Fruit fly (Drosophila melanogaster) whole organism, embryonic: ENCODE data around the gene sdt.
A peak's percentile ranks its signal among the peaks of the same experiment; 100 is the strongest.

Experiments
- Abd-B ChIP-seq: fragments of 200-800 bp; sonication (Bioruptor generic); optimal IDR thresholded peaks from 2 replicates; lab custom pipeline; 2018; ENCODE audit warnings: missing biosample characterization, mild to moderate bottlenecking, missing genetic modification characterization, moderate library complexity
- Aef1 ChIP-seq: fragments of 200-800 bp; sonication (Bioruptor generic); IDR thresholded peaks from 3 replicates; pipeline ENCODE4 v1.3.6; 2022; ENCODE audit warnings: missing biosample characterization, missing genetic modification characterization
- BEAF-32 ChIP-seq: fragments of 200-800 bp; sonication (Bioruptor generic); optimal IDR thresholded peaks from 3 replicates; lab custom pipeline; 2017; ENCODE audit warnings: missing biosample characterization, missing genetic modification characterization, mild to moderate bottlenecking, moderate library complexity, missing genetic modification reagents
- CG12071 ChIP-seq: fragments of 200-800 bp; sonication (Bioruptor generic); optimal IDR thresholded peaks from 3 replicates; lab custom pipeline; 2018; ENCODE audit warnings: missing biosample characterization, mild to moderate bottlenecking, missing genetic modification characterization
- CG12659 ChIP-seq: fragments of 200-800 bp; sonication (Bioruptor generic); optimal IDR thresholded peaks from 3 replicates; lab custom pipeline; 2017; ENCODE audit warnings: mild to moderate bottlenecking, missing biosample characterization, missing genetic modification reagents, missing genetic modification characterization
- CG14050 ChIP-seq: fragments of 200-800 bp; sonication (Bioruptor generic); IDR thresholded peaks from 3 replicates; pipeline ENCODE4 v1.3.6; 2022; ENCODE audit warnings: missing biosample characterization, missing genetic modification characterization
- CG1647 ChIP-seq: fragments of 200-800 bp; sonication (Bioruptor generic); optimal IDR thresholded peaks from 3 replicates; lab custom pipeline; 2016; ENCODE audit warnings: missing biosample characterization, missing genetic modification characterization
- CG33213 ChIP-seq: fragments of 200-800 bp; sonication (Bioruptor generic); optimal IDR thresholded peaks from 3 replicates; lab custom pipeline; 2016; ENCODE audit warnings: missing biosample characterization, missing genetic modification characterization
- CG34376 ChIP-seq: fragments of 200-800 bp; sonication (Bioruptor generic); optimal IDR thresholded peaks from 2 replicates; lab custom pipeline; 2018; ENCODE audit warnings: missing biosample characterization, mild to moderate bottlenecking, missing genetic modification characterization
- CG42726 ChIP-seq: fragments of 200-800 bp; sonication (Bioruptor generic); IDR thresholded peaks from 2 replicates; pipeline ENCODE4 v1.3.6; 2022; ENCODE audit warnings: missing biosample characterization, missing genetic modification characterization; ENCODE audit not compliant: partially characterized antibody
- CG5180 ChIP-seq: fragments of 200-800 bp; sonication (Bioruptor generic); optimal IDR thresholded peaks from 3 replicates; lab custom pipeline; 2017; ENCODE audit warnings: missing biosample characterization, missing genetic modification characterization, mild to moderate bottlenecking, moderate library complexity, missing genetic modification reagents
- CG6689 ChIP-seq: fragments of 200-800 bp; sonication (Bioruptor generic); IDR thresholded peaks from 2 replicates; pipeline ENCODE4 v1.3.6; 2022; ENCODE audit warnings: missing biosample characterization, missing genetic modification characterization
- CG7928 ChIP-seq: fragments of 200-800 bp; sonication (Bioruptor generic); optimal IDR thresholded peaks from 2 replicates; lab custom pipeline; 2017; ENCODE audit warnings: missing biosample characterization, mild to moderate bottlenecking, missing genetic modification characterization
- CG8388 ChIP-seq: fragments of 200-800 bp; sonication (Bioruptor generic); optimal IDR thresholded peaks from 2 replicates; lab custom pipeline; 2019; ENCODE audit warnings: missing biosample characterization, mild to moderate bottlenecking, missing genetic modification characterization, moderate library complexity
- CG8944 ChIP-seq: fragments of 200-800 bp; sonication (Bioruptor generic); optimal IDR thresholded peaks from 3 replicates; lab custom pipeline; 2016; ENCODE audit warnings: missing biosample characterization, missing genetic modification characterization
- CG9215 ChIP-seq: fragments of 200-800 bp; sonication (Bioruptor generic); IDR thresholded peaks from 2 replicates; pipeline ENCODE4 v1.3.6; 2022; ENCODE audit warnings: missing biosample characterization, missing genetic modification characterization
- Dp ChIP-seq: fragments of 200-800 bp; sonication (Bioruptor generic); optimal IDR thresholded peaks from 2 replicates; lab custom pipeline; 2018; ENCODE audit warnings: missing biosample characterization, mild to moderate bottlenecking, missing genetic modification characterization, moderate library complexity
- Dref ChIP-seq: fragments of 200-800 bp; sonication (Bioruptor generic); IDR thresholded peaks from 2 replicates; pipeline ENCODE4 v1.3.6; 2022; ENCODE audit warnings: missing biosample characterization, missing genetic modification characterization
- E2f2 ChIP-seq: fragments of 200-800 bp; sonication (Bioruptor generic); IDR thresholded peaks from 2 replicates; pipeline ENCODE4 v1.3.6; 2022; ENCODE audit warnings: missing biosample characterization, missing genetic modification characterization
- Fer3 ChIP-seq: fragments of 200-800 bp; sonication (Bioruptor generic); optimal IDR thresholded peaks from 2 replicates; lab custom pipeline; 2018; ENCODE audit warnings: missing biosample characterization, mild to moderate bottlenecking, missing genetic modification characterization, moderate library complexity
- H15 ChIP-seq: fragments of 200-800 bp; sonication (Bioruptor generic); IDR thresholded peaks from 3 replicates; pipeline ENCODE4 v1.3.6; 2022; ENCODE audit warnings: missing biosample characterization, missing genetic modification characterization
- Lhr ChIP-seq: fragments of 200-800 bp; sonication (Bioruptor generic); optimal IDR thresholded peaks from 3 replicates; lab custom pipeline; 2017; ENCODE audit warnings: mild to moderate bottlenecking, missing biosample characterization, missing genetic modification reagents, missing genetic modification characterization
- MESR4 ChIP-seq: fragments of 200-800 bp; sonication (Bioruptor generic); optimal IDR thresholded peaks from 2 replicates; lab custom pipeline; 2018; ENCODE audit warnings: missing biosample characterization, mild to moderate bottlenecking, missing genetic modification characterization, moderate library complexity
- MTF-1 ChIP-seq: fragments of 200-800 bp; sonication (Bioruptor generic); optimal IDR thresholded peaks from 2 replicates; lab custom pipeline; 2018; ENCODE audit warnings: missing biosample characterization, mild to moderate bottlenecking, missing genetic modification characterization, borderline replicate concordance
- Myb ChIP-seq: fragments of 200-800 bp; sonication (Bioruptor generic); optimal IDR thresholded peaks from 2 replicates; lab custom pipeline; 2016; ENCODE audit warnings: missing biosample characterization, missing genetic modification characterization
- NFAT ChIP-seq: fragments of 200-800 bp; sonication (Bioruptor generic); IDR thresholded peaks from 2 replicates; pipeline ENCODE4 v1.3.6; 2022; ENCODE audit warnings: missing biosample characterization, missing genetic modification characterization
- Nf-YB ChIP-seq: fragments of 200-800 bp; sonication (Bioruptor generic); optimal IDR thresholded peaks from 3 replicates; lab custom pipeline; 2019; ENCODE audit warnings: missing biosample characterization, mild to moderate bottlenecking, missing genetic modification characterization, moderate library complexity
- NfI ChIP-seq: fragments of 200-800 bp; sonication (Bioruptor generic); optimal IDR thresholded peaks from 3 replicates; lab custom pipeline; 2018; ENCODE audit warnings: missing biosample characterization, mild to moderate bottlenecking, missing genetic modification characterization, moderate library complexity
- Sin3A ChIP-seq: fragments of >200 bp; optimal IDR thresholded peaks from 2 replicates; lab custom pipeline; 2018
- ab ChIP-seq: fragments of 200-800 bp; sonication (Bioruptor generic); optimal IDR thresholded peaks from 2 replicates; lab custom pipeline; 2016; ENCODE audit warnings: missing biosample characterization, missing genetic modification characterization
- bsh ChIP-seq, 2 experiments: fragments of 200-800 bp; sonication (Bioruptor generic); optimal IDR thresholded peaks; 2 replicates each; lab custom pipeline; 2017 to 2018; ENCODE audit warnings: mild to moderate bottlenecking in 2 of 2, missing biosample characterization in 2 of 2, missing genetic modification characterization in 2 of 2, moderate library complexity in 1 of 2
- dati ChIP-seq: fragments of 200-800 bp; sonication (Bioruptor generic); IDR thresholded peaks from 2 replicates; pipeline ENCODE4 v1.3.6; 2022; ENCODE audit warnings: missing biosample characterization, missing genetic modification characterization
- eyg ChIP-seq: fragments of 200-800 bp; sonication (Bioruptor generic); optimal IDR thresholded peaks from 3 replicates; lab custom pipeline; 2016; ENCODE audit warnings: missing biosample characterization, missing genetic modification characterization
- gcm ChIP-seq: fragments of 200-800 bp; sonication (Bioruptor generic); optimal IDR thresholded peaks from 2 replicates; lab custom pipeline; 2019; ENCODE audit warnings: missing biosample characterization, mild to moderate bottlenecking, missing genetic modification characterization, moderate library complexity
- lab ChIP-seq: fragments of 200-800 bp; sonication (Bioruptor generic); optimal IDR thresholded peaks from 3 replicates; lab custom pipeline; 2017; ENCODE audit warnings: missing biosample characterization, missing genetic modification characterization, mild to moderate bottlenecking, moderate library complexity, missing genetic modification reagents
- nmo ChIP-seq: fragments of 200-800 bp; sonication (Bioruptor generic); optimal IDR thresholded peaks from 2 replicates; lab custom pipeline; 2018; ENCODE audit warnings: missing biosample characterization, mild to moderate bottlenecking, missing genetic modification characterization, moderate library complexity
- oc ChIP-seq: fragments of 200-800 bp; sonication (Bioruptor generic); optimal IDR thresholded peaks from 2 replicates; lab custom pipeline; 2018; ENCODE audit warnings: missing biosample characterization, mild to moderate bottlenecking, missing genetic modification characterization, moderate library complexity
- odd ChIP-seq: fragments of 200-800 bp; sonication (Bioruptor generic); optimal IDR thresholded peaks from 2 replicates; lab custom pipeline; 2017; ENCODE audit warnings: missing biosample characterization, mild to moderate bottlenecking, missing genetic modification characterization
- phol ChIP-seq: fragments of 200-800 bp; sonication (Bioruptor generic); optimal IDR thresholded peaks from 3 replicates; lab custom pipeline; 2018; ENCODE audit warnings: missing biosample characterization, mild to moderate bottlenecking, missing genetic modification characterization, moderate library complexity
- pzg ChIP-seq: fragments of 200-800 bp; sonication (Bioruptor generic); optimal IDR thresholded peaks from 3 replicates; lab custom pipeline; 2018; ENCODE audit warnings: missing biosample characterization, mild to moderate bottlenecking, missing genetic modification characterization, moderate library complexity
- ranshi ChIP-seq: fragments of 200-800 bp; sonication (Bioruptor generic); IDR thresholded peaks from 2 replicates; pipeline ENCODE4 v1.3.6; 2022; ENCODE audit warnings: missing biosample characterization, missing genetic modification characterization
- row ChIP-seq: fragments of 200-800 bp; sonication (Bioruptor generic); IDR thresholded peaks from 3 replicates; pipeline ENCODE4 v1.3.6; 2022; ENCODE audit warnings: missing biosample characterization, missing genetic modification characterization
- scrt ChIP-seq: fragments of 200-800 bp; sonication (Bioruptor generic); optimal IDR thresholded peaks from 2 replicates; lab custom pipeline; 2018; ENCODE audit warnings: missing biosample characterization, mild to moderate bottlenecking, missing genetic modification characterization, moderate library complexity
- shn ChIP-seq: fragments of 200-800 bp; sonication (Bioruptor generic); optimal IDR thresholded peaks from 3 replicates; lab custom pipeline; 2016; ENCODE audit warnings: missing biosample characterization, missing genetic modification characterization
- sim ChIP-seq: fragments of 200-800 bp; sonication (Bioruptor generic); IDR thresholded peaks from 2 replicates; pipeline ENCODE4 v1.3.6; 2022; ENCODE audit warnings: missing biosample characterization, missing genetic modification characterization
- sug ChIP-seq: fragments of 200-800 bp; optimal IDR thresholded peaks from 2 replicates; lab custom pipeline; 2019; ENCODE audit warnings: missing biosample characterization, mild to moderate bottlenecking, missing genetic modification characterization, moderate library complexity
- trem ChIP-seq: fragments of 200-800 bp; optimal IDR thresholded peaks from 3 replicates; lab custom pipeline; 2019; ENCODE audit warnings: missing biosample characterization, mild to moderate bottlenecking, missing genetic modification characterization, moderate library complexity
- zen2 ChIP-seq: fragments of 200-800 bp; sonication (Bioruptor generic); IDR thresholded peaks from 3 replicates; pipeline ENCODE4 v1.3.6; 2022; ENCODE audit warnings: missing biosample characterization, missing genetic modification characterization; ENCODE audit not compliant: partially characterized antibody

The sdt gene

dm6 chrX:8176291-8177029 lies 1.9 kb upstream of the sdt start (continued):
- TF ChIP-seq MESR4 (GFP tag; lab: Kevin White, UChicago) = peak; percentile 79
- TF ChIP-seq sim = no peak
- TF ChIP-seq Fer3 (tag; lab: Kevin White, UChicago) = no peak
- no peak for TF ChIP-seq dati
- TF ChIP-seq, all 482 proteins: peak for 22

dm6 chrX:8177030-8177349 lies 1.4 kb upstream of the sdt start, which contains the start of gene slpr:
slpr (minus strand) TSS chrX:8177185.
- no peak for TF ChIP-seq shn (GFP tag; lab: Kevin White, UChicago)
- no peak for TF ChIP-seq CG7928 (GFP tag; lab: Kevin White, UChicago)
- TF ChIP-seq ranshi (GFP tag; lab: Robert Waterston, UW) = no peak
- no peak for TF ChIP-seq CG8388 (GFP tag; lab: Kevin White, UChicago)
- TF ChIP-seq NfI = no peak
- TF ChIP-seq CG8944 (GFP tag; lab: Kevin White, UChicago) = no peak
- TF ChIP-seq Abd-B (GFP tag; lab: Kevin White, UChicago) = no peak
- TF ChIP-seq Dref (GFP tag; lab: Robert Waterston, UW) = peak; percentile 53
- TF ChIP-seq Sin3A (lab: Kevin White, UChicago) = peak; percentile 22
- peak; percentile 41 for TF ChIP-seq E2f2 (GFP tag; lab: Robert Waterston, UW)
- no peak for TF ChIP-seq scrt
- TF ChIP-seq CG6689 (GFP tag; lab: Robert Waterston, UW) = no peak
- TF ChIP-seq Myb (GFP tag; lab: Kevin White, UChicago) = peak; percentile 91
- no peak for TF ChIP-seq Aef1 (GFP tag; lab: Robert Waterston, UW)
- no peak for TF ChIP-seq CG9215 (GFP tag; lab: Robert Waterston, UW)
- TF ChIP-seq gcm (GFP tag; lab: Kevin White, UChicago) = no peak
- no peak for TF ChIP-seq MTF-1 (GFP tag; lab: Kevin White, UChicago)
- TF ChIP-seq ab (GFP tag; lab: Kevin White, UChicago) = no peak
- no peak for TF ChIP-seq row (GFP tag; lab: Robert Waterston, UW)
- no peak for TF ChIP-seq Lhr (GFP tag; lab: Kevin White, UChicago)
- no peak for TF ChIP-seq H15
- TF ChIP-seq nmo (GFP tag; lab: Kevin White, UChicago) = peak; percentile 23
- TF ChIP-seq phol (tag; lab: Kevin White, UChicago) = peak; percentile 20
- no peak for TF ChIP-seq CG1647 (GFP tag; lab: Kevin White, UChicago)
- peak; percentile 3 for TF ChIP-seq CG33213 (GFP tag; lab: Kevin White, UChicago)
- TF ChIP-seq CG14050 (GFP tag; lab: Robert Waterston, UW) = no peak
- TF ChIP-seq lab (GFP tag; lab: Kevin White, UChicago) = no peak
- TF ChIP-seq oc (tag; lab: Kevin White, UChicago) = no peak
- no peak for TF ChIP-seq CG12071 (GFP tag; lab: Kevin White, UChicago)
- TF ChIP-seq CG42726 (GFP tag; lab: Robert Waterston, UW) = no peak
- no peak for TF ChIP-seq sug (tag; lab: Kevin White, UChicago)
- TF ChIP-seq Dp = peak; percentile 60
- no peak for TF ChIP-seq odd (GFP tag; lab: Kevin White, UChicago)
- no peak for TF ChIP-seq CG34376 (GFP tag; lab: Kevin White, UChicago)
- TF ChIP-seq eyg = no peak
- no peak for TF ChIP-seq zen2 (GFP tag; lab: Robert Waterston, UW)
- no peak for TF ChIP-seq CG5180 (GFP tag; lab: Kevin White, UChicago)
- TF ChIP-seq CG12659 (GFP tag; lab: Kevin White, UChicago) = peak; percentile 28
- TF ChIP-seq NFAT = no peak
- TF ChIP-seq Nf-YB (GFP tag; lab: Kevin White, UChicago) = no peak
- TF ChIP-seq MESR4 (GFP tag; lab: Kevin White, UChicago) = peak; percentile 6
- TF ChIP-seq pzg (GFP tag; lab: Kevin White, UChicago) = peak; percentile 69
- peak; percentile 27 for TF ChIP-seq trem (tag; lab: Kevin White, UChicago)
- TF ChIP-seq bsh (GFP tag; optimal IDR thresholded peaks at IDR 0.05; lab: Kevin White, UChicago) = no peak
- peak; percentile 35 for TF ChIP-seq BEAF-32
